Fruit fly (Drosophila melanogaster) whole organism, embryonic: ENCODE data around the gene CG32719.

Source experiments
- BEAF-32 ChIP-seq: fragments of 200-800 bp; sonication (Bioruptor generic); optimal IDR thresholded peaks from 3 replicates; lab custom pipeline; 2017; ENCODE audit warnings: missing biosample characterization, missing genetic modification characterization, mild to moderate bottlenecking, moderate library complexity, missing genetic modification reagents
- Blimp-1 ChIP-seq: fragments of 200-800 bp; sonication (Bioruptor generic); optimal IDR thresholded peaks from 3 replicates; lab custom pipeline; 2018; ENCODE audit warnings: missing biosample characterization, missing genetic modification characterization, mild to moderate bottlenecking, moderate library complexity, missing genetic modification reagents
- CG10366 ChIP-seq: fragments of 200-800 bp; sonication (Bioruptor generic); IDR thresholded peaks from 2 replicates; pipeline ENCODE4 v1.3.6; 2022; ENCODE audit warnings: missing biosample characterization, missing genetic modification characterization
- CG11504 ChIP-seq: fragments of 200-800 bp; sonication (Bioruptor generic); optimal IDR thresholded peaks from 3 replicates; lab custom pipeline; 2019; ENCODE audit warnings: missing biosample characterization, mild to moderate bottlenecking, missing genetic modification characterization, moderate library complexity
- CG11695 ChIP-seq: fragments of 200-800 bp; sonication (Bioruptor generic); IDR thresholded peaks from 3 replicates; pipeline ENCODE4 v1.3.6; 2022; ENCODE audit warnings: missing biosample characterization, missing genetic modification characterization
- CG12744 ChIP-seq: fragments of 200-800 bp; sonication (Bioruptor generic); optimal IDR thresholded peaks from 2 replicates; lab custom pipeline; 2016; ENCODE audit warnings: missing biosample characterization, missing genetic modification characterization
- CG13424 ChIP-seq: fragments of 200-800 bp; sonication (Bioruptor generic); optimal IDR thresholded peaks from 2 replicates; lab custom pipeline; 2019; ENCODE audit warnings: missing biosample characterization, mild to moderate bottlenecking, missing genetic modification characterization, moderate library complexity
- CG17361 ChIP-seq: fragments of 200-800 bp; sonication (Bioruptor generic); IDR thresholded peaks from 3 replicates; pipeline ENCODE4 v1.3.6; 2022; ENCODE audit warnings: missing biosample characterization, missing genetic modification characterization
- CG18262 ChIP-seq: fragments of 200-800 bp; optimal IDR thresholded peaks from 3 replicates; lab custom pipeline; 2019; ENCODE audit warnings: missing biosample characterization, mild to moderate bottlenecking, missing genetic modification characterization, moderate library complexity
- CG18599 ChIP-seq: fragments of 200-800 bp; sonication (Bioruptor generic); optimal IDR thresholded peaks from 3 replicates; lab custom pipeline; 2017; ENCODE audit warnings: missing biosample characterization, missing genetic modification characterization, mild to moderate bottlenecking, moderate library complexity, missing genetic modification reagents
- CG2678 ChIP-seq: fragments of 200-800 bp; sonication (Bioruptor generic); optimal IDR thresholded peaks from 3 replicates; lab custom pipeline; 2019; ENCODE audit warnings: missing biosample characterization, mild to moderate bottlenecking, missing genetic modification characterization, moderate library complexity
- CG2712 ChIP-seq: fragments of 200-800 bp; optimal IDR thresholded peaks from 3 replicates; lab custom pipeline; 2019; ENCODE audit warnings: missing biosample characterization, mild to moderate bottlenecking, missing genetic modification characterization, moderate library complexity
- CG4820 ChIP-seq: fragments of 200-800 bp; sonication (Bioruptor generic); optimal IDR thresholded peaks from 3 replicates; lab custom pipeline; 2016; ENCODE audit warnings: missing biosample characterization, missing genetic modification characterization
- CG6791 ChIP-seq: fragments of 200-800 bp; sonication (Bioruptor generic); IDR thresholded peaks from 3 replicates; pipeline ENCODE4 v1.3.6; 2022; ENCODE audit warnings: missing biosample characterization, missing genetic modification characterization; ENCODE audit not compliant: partially characterized antibody
- CG8281 ChIP-seq: fragments of 200-800 bp; sonication (Bioruptor generic); optimal IDR thresholded peaks from 2 replicates; lab custom pipeline; 2018; ENCODE audit warnings: missing biosample characterization, mild to moderate bottlenecking, missing genetic modification characterization, moderate library complexity
- CG8359 ChIP-seq: fragments of 200-800 bp; sonication (Bioruptor generic); optimal IDR thresholded peaks from 2 replicates; lab custom pipeline; 2017; ENCODE audit warnings: missing biosample characterization, mild to moderate bottlenecking, missing genetic modification characterization, borderline replicate concordance
- CG9932 ChIP-seq: fragments of 200-800 bp; sonication (Bioruptor generic); IDR thresholded peaks from 2 replicates; pipeline ENCODE4 v1.3.6; 2022; ENCODE audit warnings: missing biosample characterization, missing genetic modification characterization
- Hey ChIP-seq: fragments of 200-800 bp; sonication (Bioruptor generic); optimal IDR thresholded peaks from 3 replicates; lab custom pipeline; 2018; ENCODE audit warnings: missing biosample characterization, mild to moderate bottlenecking, missing genetic modification characterization
- HmgZ ChIP-seq: fragments of 200-800 bp; sonication (Bioruptor generic); optimal IDR thresholded peaks from 2 replicates; lab custom pipeline; 2018; ENCODE audit warnings: missing biosample characterization, mild to moderate bottlenecking, missing genetic modification characterization
- Hr51 ChIP-seq, 2 experiments: fragments of 200-800 bp; sonication (Bioruptor generic); optimal IDR thresholded peaks; 2 replicates in 1 of 2; 3 replicates in 1 of 2; lab custom pipeline; 2016 to 2018; ENCODE audit warnings: missing biosample characterization in 2 of 2, missing genetic modification characterization in 2 of 2, mild to moderate bottlenecking in 1 of 2, moderate library complexity in 1 of 2
- Nf-YC ChIP-seq: fragments of 200-800 bp; optimal IDR thresholded peaks from 3 replicates; lab custom pipeline; 2019; ENCODE audit warnings: missing biosample characterization, mild to moderate bottlenecking, missing genetic modification characterization, moderate library complexity
- Oli ChIP-seq: fragments of 200-800 bp; sonication (Bioruptor generic); optimal IDR thresholded peaks from 2 replicates; lab custom pipeline; 2018; ENCODE audit warnings: missing biosample characterization, mild to moderate bottlenecking, missing genetic modification characterization, moderate library complexity
- Poxn ChIP-seq: fragments of 200-800 bp; sonication (Bioruptor generic); IDR thresholded peaks from 2 replicates; pipeline ENCODE4 v1.3.6; 2022; ENCODE audit warnings: missing biosample characterization, missing genetic modification characterization
- Xrp1 ChIP-seq: fragments of 200-800 bp; sonication (Bioruptor generic); IDR thresholded peaks from 2 replicates; pipeline ENCODE4 v1.3.6; 2022; ENCODE audit warnings: missing biosample characterization, missing genetic modification characterization
- ap ChIP-seq: fragments of 200-800 bp; sonication (Bioruptor generic); IDR thresholded peaks from 2 replicates; pipeline ENCODE4 v1.3.6; 2022; ENCODE audit warnings: missing biosample characterization, missing genetic modification characterization
- ara ChIP-seq: fragments of 200-800 bp; sonication (Bioruptor generic); IDR thresholded peaks from 2 replicates; pipeline ENCODE4 v1.3.6; 2022; ENCODE audit warnings: missing biosample characterization, missing genetic modification characterization
- bigmax ChIP-seq: fragments of 200-800 bp; sonication (Bioruptor generic); optimal IDR thresholded peaks from 2 replicates; lab custom pipeline; 2018; ENCODE audit warnings: missing biosample characterization, mild to moderate bottlenecking, missing genetic modification characterization
- dmrt11E ChIP-seq: fragments of 200-800 bp; sonication (Bioruptor generic); optimal IDR thresholded peaks from 3 replicates; lab custom pipeline; 2018; ENCODE audit warnings: missing biosample characterization, mild to moderate bottlenecking, missing genetic modification characterization, moderate library complexity
- ewg ChIP-seq: fragments of 200-800 bp; sonication (Bioruptor generic); optimal IDR thresholded peaks from 3 replicates; lab custom pipeline; 2017; ENCODE audit warnings: mild to moderate bottlenecking, missing biosample characterization, missing genetic modification reagents, missing genetic modification characterization
- gcm2 ChIP-seq: fragments of 200-800 bp; sonication (Bioruptor generic); optimal IDR thresholded peaks from 2 replicates; lab custom pipeline; 2016; ENCODE audit warnings: missing biosample characterization, missing genetic modification characterization
- inv ChIP-seq: fragments of 200-800 bp; sonication (Bioruptor generic); IDR thresholded peaks from 2 replicates; pipeline ENCODE4 v1.3.6; 2022; ENCODE audit warnings: missing biosample characterization, missing genetic modification characterization; ENCODE audit not compliant: partially characterized antibody
- jing ChIP-seq: fragments of 200-800 bp; sonication (Bioruptor generic); optimal IDR thresholded peaks from 2 replicates; lab custom pipeline; 2018; ENCODE audit warnings: missing biosample characterization, mild to moderate bottlenecking, missing genetic modification characterization
- jumu ChIP-seq: fragments of 200-800 bp; sonication (Bioruptor generic); optimal IDR thresholded peaks from 3 replicates; lab custom pipeline; 2016; ENCODE audit warnings: missing biosample characterization, missing genetic modification characterization
- lab ChIP-seq: fragments of 200-800 bp; sonication (Bioruptor generic); optimal IDR thresholded peaks from 3 replicates; lab custom pipeline; 2017; ENCODE audit warnings: missing biosample characterization, missing genetic modification characterization, mild to moderate bottlenecking, moderate library complexity, missing genetic modification reagents
- maf-S ChIP-seq: fragments of 200-800 bp; sonication (Bioruptor generic); optimal IDR thresholded peaks from 2 replicates; lab custom pipeline; 2016; ENCODE audit warnings: missing biosample characterization, missing genetic modification characterization
- nerfin-1 ChIP-seq: fragments of 200-800 bp; sonication (Bioruptor generic); optimal IDR thresholded peaks from 3 replicates; lab custom pipeline; 2019; ENCODE audit warnings: missing biosample characterization, mild to moderate bottlenecking, missing genetic modification characterization, moderate library complexity
- phol ChIP-seq: fragments of 200-800 bp; sonication (Bioruptor generic); optimal IDR thresholded peaks from 3 replicates; lab custom pipeline; 2018; ENCODE audit warnings: missing biosample characterization, mild to moderate bottlenecking, missing genetic modification characterization, moderate library complexity
- prd ChIP-seq, 3 experiments: fragments of >200 bp in 2 of 3; fragments of 200-800 bp in 1 of 3; sonication (Bioruptor generic) in 1 of 3; optimal IDR thresholded peaks in 2 of 3; IDR thresholded peaks in 1 of 3; 2 replicates in 2 of 3; 3 replicates in 1 of 3; pipeline versions ENCODE4 v1.3.6 to Lab custom; 2017 to 2022; ENCODE audit warnings: missing biosample characterization in 1 of 3, missing genetic modification characterization in 1 of 3
- ro ChIP-seq: fragments of 200-800 bp; sonication (Bioruptor generic); IDR thresholded peaks from 2 replicates; pipeline ENCODE4 v1.3.6; 2022; ENCODE audit warnings: missing biosample characterization, missing genetic modification characterization
- sc ChIP-seq, 3 experiments: fragments of >200 bp in 2 of 3; fragments of 200-800 bp in 1 of 3; sonication (Bioruptor generic) in 1 of 3; optimal IDR thresholded peaks; 2 replicates in 2 of 3; 3 replicates in 1 of 3; lab custom pipeline; 2017; ENCODE audit warnings: mild to moderate bottlenecking in 1 of 3, missing biosample characterization in 1 of 3, missing genetic modification characterization in 1 of 3, missing genetic modification reagents in 1 of 3
- sim ChIP-seq: fragments of 200-800 bp; sonication (Bioruptor generic); IDR thresholded peaks from 2 replicates; pipeline ENCODE4 v1.3.6; 2022; ENCODE audit warnings: missing biosample characterization, missing genetic modification characterization
- slp2 ChIP-seq: fragments of 200-800 bp; sonication (Bioruptor generic); optimal IDR thresholded peaks from 2 replicates; lab custom pipeline; 2016; ENCODE audit warnings: missing biosample characterization, missing genetic modification characterization
- ssp ChIP-seq: fragments of 200-800 bp; sonication (Bioruptor generic); IDR thresholded peaks from 2 replicates; pipeline ENCODE4 v1.3.6; 2022; ENCODE audit warnings: missing biosample characterization, missing genetic modification characterization
- trh ChIP-seq: fragments of 200-800 bp; sonication (Bioruptor generic); optimal IDR thresholded peaks from 2 replicates; lab custom pipeline; 2016; ENCODE audit warnings: missing biosample characterization, missing genetic modification characterization
- unpg ChIP-seq: fragments of 200-800 bp; sonication (Bioruptor generic); optimal IDR thresholded peaks from 3 replicates; lab custom pipeline; 2018; ENCODE audit warnings: missing biosample characterization, mild to moderate bottlenecking, missing genetic modification characterization, moderate library complexity
- zen ChIP-seq: fragments of 200-800 bp; sonication (Bioruptor generic); optimal IDR thresholded peaks from 3 replicates; lab custom pipeline; 2018; ENCODE audit warnings: missing biosample characterization, mild to moderate bottlenecking, missing genetic modification characterization, moderate library complexity
- zfh1 ChIP-seq: fragments of 200-800 bp; sonication (Bioruptor generic); IDR thresholded peaks from 3 replicates; pipeline ENCODE4 v1.3.6; 2022; ENCODE audit warnings: missing biosample characterization, missing genetic modification characterization

The CG32719 gene

DNA sequence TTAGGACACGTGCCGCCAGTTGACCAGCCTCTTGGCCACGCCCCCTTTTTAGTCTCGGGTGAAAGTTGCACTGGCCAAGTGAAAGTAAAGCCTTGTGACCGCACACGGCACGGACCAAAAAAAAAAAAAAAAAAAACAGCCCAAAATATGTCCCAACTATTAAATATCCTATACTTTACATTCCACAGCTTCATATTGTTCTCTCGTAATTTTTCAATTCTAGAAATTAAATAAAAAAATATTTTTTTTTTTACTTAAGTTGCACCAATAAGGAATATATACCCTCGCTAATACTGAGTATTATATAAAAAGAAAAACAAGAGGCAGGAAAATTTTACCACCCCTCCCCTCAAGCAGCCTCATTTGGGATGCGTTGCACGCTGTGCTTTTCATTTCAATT, 61.5 kb downstream of the CG32719 start (continued):
- peak; percentile 10 for TF ChIP-seq CG2712 (tag; lab: Kevin White, UChicago)
- no peak for TF ChIP-seq jing (GFP tag; lab: Kevin White, UChicago)
- TF ChIP-seq bigmax: no peak
- no peak for TF ChIP-seq nerfin-1 (tag; lab: Kevin White, UChicago)
- TF ChIP-seq CG9932: no peak
- no peak for TF ChIP-seq ewg
- no peak for TF ChIP-seq gcm2 (GFP tag; lab: Kevin White, UChicago)
- TF ChIP-seq Poxn: no peak

DNA sequence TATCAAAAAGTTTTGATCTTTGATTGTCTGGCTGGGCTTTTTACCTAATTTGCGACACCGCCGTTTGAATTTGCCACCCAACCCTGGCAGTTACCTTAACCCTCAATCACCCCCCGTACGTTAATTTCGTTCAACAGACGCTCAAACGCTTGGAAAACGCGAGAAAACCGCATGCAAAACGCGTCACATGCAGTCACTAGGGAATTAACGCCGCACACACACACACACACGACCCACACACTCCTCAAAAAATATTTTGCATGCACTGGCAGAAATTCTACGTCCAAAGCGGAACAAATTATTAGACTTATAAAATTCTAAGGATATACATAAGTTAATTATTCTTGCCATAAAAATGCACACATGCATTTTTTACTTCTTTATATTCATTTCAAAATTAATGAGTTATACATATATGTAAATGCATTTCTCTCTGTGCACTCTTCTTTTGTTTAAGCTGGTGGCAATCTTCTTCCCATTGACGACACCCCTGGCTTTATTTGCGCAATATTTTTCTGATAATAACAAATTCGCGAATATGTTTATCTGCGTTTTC, 72.5 kb downstream of the CG32719 start:
- peak; percentile 12 for TF ChIP-seq dmrt11E (tag; lab: Kevin White, UChicago)
- peak; percentile 17 for TF ChIP-seq Blimp-1 (GFP tag; lab: Kevin White, UChicago)
- TF ChIP-seq CG17361 (GFP tag; lab: Robert Waterston, UW): no peak
- TF ChIP-seq phol (tag; lab: Kevin White, UChicago): peak; percentile 29
- no peak for TF ChIP-seq BEAF-32 (GFP tag; lab: Kevin White, UChicago)
- TF ChIP-seq CG8281 (tag; lab: Kevin White, UChicago): no peak
- TF ChIP-seq sc (optimal IDR thresholded peaks at IDR 0.05; lab: Kevin White, UChicago): no peak
- no peak for TF ChIP-seq sc (GFP tag; optimal IDR thresholded peaks at IDR 0.05; lab: Kevin White, UChicago)
- peak; percentile 2 for TF ChIP-seq lab (GFP tag; lab: Kevin White, UChicago)
- no peak for TF ChIP-seq ro (GFP tag; lab: Robert Waterston, UW)
- 0 out of 2 replicates have a peak, but pooled peaks have one; percentile 17 for TF ChIP-seq ara (GFP tag; lab: Robert Waterston, UW)
- TF ChIP-seq prd (optimal IDR thresholded peaks at IDR 0.05; lab: Kevin White, UChicago): no peak
- TF ChIP-seq prd (GFP tag; IDR thresholded peaks at IDR 0.05; lab: Robert Waterston, UW): peak; percentile 55; the same call in 2 of the 3 replicates
- TF ChIP-seq CG18262 (tag; lab: Kevin White, UChicago): peak; percentile 35
- TF ChIP-seq CG2678 (tag; lab: Kevin White, UChicago): peak; percentile 32
- no peak for TF ChIP-seq CG6791 (GFP tag; lab: Robert Waterston, UW)
- peak; percentile 24 for TF ChIP-seq CG4820
- TF ChIP-seq CG12744: no peak
- no peak for TF ChIP-seq slp2 (GFP tag; lab: Kevin White, UChicago)
- peak; percentile 42 for TF ChIP-seq CG11504 (tag; lab: Kevin White, UChicago)
- peak; percentile 27; the same call in 1 of the 2 replicates for TF ChIP-seq Xrp1 (GFP tag; lab: Robert Waterston, UW)
- peak in 1 of 2 experiments; percentile 11 for TF ChIP-seq Hr51 (GFP tag; optimal IDR thresholded peaks at IDR 0.05; lab: Kevin White, UChicago)
- no peak for TF ChIP-seq inv (GFP tag; lab: Robert Waterston, UW)
- no peak for TF ChIP-seq trh (GFP tag; lab: Kevin White, UChicago)
- no peak for TF ChIP-seq ssp
- no peak for TF ChIP-seq sim (GFP tag; lab: Robert Waterston, UW)
- no peak for TF ChIP-seq CG10366 (GFP tag; lab: Robert Waterston, UW)
- TF ChIP-seq CG11695 (GFP tag; lab: Robert Waterston, UW): 0 out of 3 replicates have a peak, but pooled peaks have one; percentile 7
- TF ChIP-seq CG13424 (tag; lab: Kevin White, UChicago): peak; percentile 18
- peak; percentile 26; the same call in 1 of the 3 replicates for TF ChIP-seq zfh1
- TF ChIP-seq HmgZ (tag; lab: Kevin White, UChicago): no peak
- no peak for TF ChIP-seq ap (GFP tag; lab: Robert Waterston, UW)
- TF ChIP-seq CG18599 (GFP tag; lab: Kevin White, UChicago): peak; percentile 39
- peak; percentile 21 for TF ChIP-seq unpg (GFP tag; lab: Kevin White, UChicago)
- no peak for TF ChIP-seq jumu (GFP tag; lab: Kevin White, UChicago)
- TF ChIP-seq Hey (tag; lab: Kevin White, UChicago): peak; percentile 21
- peak; percentile 8 for TF ChIP-seq zen (tag; lab: Kevin White, UChicago)
- peak; percentile 97 for TF ChIP-seq CG8359 (GFP tag; lab: Kevin White, UChicago)
- TF ChIP-seq Nf-YC: no peak
- no peak for TF ChIP-seq Oli (tag; lab: Kevin White, UChicago)
- no peak for TF ChIP-seq maf-S (GFP tag; lab: Kevin White, UChicago)
